Fruit fly (Drosophila melanogaster) whole organism, pupa: ENCODE measurements around the gene Kdm3.
A peak's percentile ranks its signal among the peaks of the same experiment; 100 is the strongest.

Experiments
- CG10348 ChIP-seq: fragments of 200-800 bp; sonication (Bioruptor generic); IDR thresholded peaks from 2 replicates; pipeline ENCODE4 v1.3.6; 2022; ENCODE audit warnings: missing biosample characterization, missing genetic modification characterization
- CG12605 ChIP-seq: fragments of 200-800 bp; sonication (Bioruptor generic); IDR thresholded peaks from 2 replicates; pipeline ENCODE4 v1.3.6; 2022; ENCODE audit warnings: missing biosample characterization, missing genetic modification characterization
- CG13204 ChIP-seq: fragments of 200-800 bp; sonication (Bioruptor generic); optimal IDR thresholded peaks from 2 replicates; lab custom pipeline; 2018; ENCODE audit warnings: missing biosample characterization, mild to moderate bottlenecking, missing genetic modification characterization, moderate library complexity
- CG14655 ChIP-seq: fragments of 200-800 bp; sonication (Bioruptor generic); optimal IDR thresholded peaks from 3 replicates; lab custom pipeline; 2017; ENCODE audit warnings: mild to moderate bottlenecking, missing biosample characterization, missing genetic modification reagents, missing genetic modification characterization
- CG15710 ChIP-seq: fragments of 200-800 bp; sonication (Bioruptor generic); optimal IDR thresholded peaks from 2 replicates; lab custom pipeline; 2018; ENCODE audit warnings: missing biosample characterization, mild to moderate bottlenecking, missing genetic modification characterization, moderate library complexity
- CG17806 ChIP-seq: fragments of 200-800 bp; sonication (Bioruptor generic); optimal IDR thresholded peaks from 2 replicates; lab custom pipeline; 2018; ENCODE audit warnings: missing biosample characterization, mild to moderate bottlenecking, missing genetic modification characterization, moderate library complexity
- CG32121 ChIP-seq: fragments of 200-800 bp; sonication (Bioruptor generic); IDR thresholded peaks from 2 replicates; pipeline ENCODE4 v1.3.6; 2022; ENCODE audit warnings: missing biosample characterization, missing genetic modification characterization
- CG34367 ChIP-seq: fragments of 200-800 bp; sonication (Bioruptor generic); optimal IDR thresholded peaks from 2 replicates; lab custom pipeline; 2018; ENCODE audit warnings: missing biosample characterization, mild to moderate bottlenecking, missing genetic modification characterization
- CG4496 ChIP-seq: fragments of 200-800 bp; sonication (Bioruptor generic); IDR thresholded peaks from 3 replicates; pipeline ENCODE4 v1.3.6; 2022; ENCODE audit warnings: missing biosample characterization, missing genetic modification characterization
- CG8159 ChIP-seq: fragments of 200-800 bp; sonication (Bioruptor generic); optimal IDR thresholded peaks from 3 replicates; lab custom pipeline; 2018; ENCODE audit warnings: missing biosample characterization, mild to moderate bottlenecking, missing genetic modification characterization, moderate library complexity
- CG8301 ChIP-seq: fragments of 200-800 bp; sonication (Bioruptor generic); optimal IDR thresholded peaks from 2 replicates; lab custom pipeline; 2018; ENCODE audit warnings: missing biosample characterization, mild to moderate bottlenecking, missing genetic modification characterization
- CG9948 ChIP-seq: fragments of 200-800 bp; sonication (Bioruptor generic); optimal IDR thresholded peaks from 2 replicates; lab custom pipeline; 2018; ENCODE audit warnings: missing biosample characterization, mild to moderate bottlenecking, missing genetic modification characterization, moderate library complexity
- D1 ChIP-seq: fragments of 200-800 bp; sonication (Bioruptor generic); optimal IDR thresholded peaks from 2 replicates; lab custom pipeline; 2018; ENCODE audit warnings: missing biosample characterization, mild to moderate bottlenecking, missing genetic modification characterization, moderate library complexity
- EcR ChIP-seq: fragments of 200-800 bp; sonication (Bioruptor generic); optimal IDR thresholded peaks from 3 replicates; lab custom pipeline; 2019; ENCODE audit warnings: missing biosample characterization, missing genetic modification characterization, mild to moderate bottlenecking, moderate library complexity, missing genetic modification reagents
- Ets98B ChIP-seq: fragments of 200-800 bp; sonication (Bioruptor generic); IDR thresholded peaks from 2 replicates; pipeline ENCODE4 v1.3.6; 2022; ENCODE audit warnings: missing biosample characterization, missing genetic modification characterization
- Pif1A ChIP-seq: fragments of 200-800 bp; sonication (Bioruptor generic); optimal IDR thresholded peaks from 3 replicates; lab custom pipeline; 2016; ENCODE audit warnings: missing biosample characterization, missing genetic modification characterization
- Pif1B ChIP-seq: fragments of 200-800 bp; sonication (Bioruptor generic); optimal IDR thresholded peaks from 3 replicates; lab custom pipeline; 2016; ENCODE audit warnings: missing biosample characterization, missing genetic modification characterization
- Snoo ChIP-seq: fragments of 200-800 bp; sonication (Bioruptor generic); optimal IDR thresholded peaks from 3 replicates; lab custom pipeline; 2017; ENCODE audit warnings: missing biosample characterization, mild to moderate bottlenecking, missing genetic modification characterization, inconsistent platforms
- fd96Ca ChIP-seq: fragments of 200-800 bp; sonication (Bioruptor generic); IDR thresholded peaks from 3 replicates; pipeline ENCODE4 v1.3.6; 2022; ENCODE audit warnings: missing biosample characterization, missing genetic modification characterization
- gl ChIP-seq: fragments of 200-800 bp; sonication (Bioruptor generic); optimal IDR thresholded peaks from 2 replicates; lab custom pipeline; 2018; ENCODE audit warnings: missing biosample characterization, mild to moderate bottlenecking, missing genetic modification characterization
- rn ChIP-seq: fragments of 200-800 bp; sonication (Bioruptor generic); IDR thresholded peaks from 2 replicates; pipeline ENCODE4 v1.3.6; 2022; ENCODE audit warnings: missing biosample characterization, missing genetic modification characterization

Gene Kdm3

dm6 chr3R:9515860-9516344 lies at the start of gene Kdm3, which contains the start of the genes mRpL47 and CG8176:
Gene Kdm3 (plus strand): TSS chr3R:9516007.
Gene mRpL47 (minus strand): TSS chr3R:9515908.
Gene CG8176 (plus strand): TSS chr3R:9516007.
- no peak for TF ChIP-seq Pif1B
- TF ChIP-seq CG15710 (tag; lab: Kevin White, UChicago), result peak; percentile 13

- TF ChIP-seq CG14655, result no peak
- TF ChIP-seq CG9948 (tag; lab: Kevin White, UChicago), result no peak
- no peak for TF ChIP-seq CG32121
- TF ChIP-seq gl (tag; lab: Kevin White, UChicago), result no peak
- no peak for TF ChIP-seq D1 (tag; lab: Kevin White, UChicago)
- no peak for TF ChIP-seq CG13204 (GFP tag; lab: Kevin White, UChicago)
- TF ChIP-seq CG4496 (GFP tag; lab: Robert Waterston, UW), result no peak
- TF ChIP-seq CG17806, result no peak
- no peak for TF ChIP-seq CG8159 (tag; lab: Kevin White, UChicago)
- no peak for TF ChIP-seq EcR
- no peak for TF ChIP-seq Snoo (tag; lab: Kevin White, UChicago)
- TF ChIP-seq Ets98B (GFP tag; lab: Robert Waterston, UW), result no peak
- TF ChIP-seq Pif1B, result no peak
- TF ChIP-seq CG15710 (tag; lab: Kevin White, UChicago), result no peak
- no peak for TF ChIP-seq CG8301
- TF ChIP-seq Pif1A, result no peak
- no peak for TF ChIP-seq CG12605 (GFP tag; lab: Robert Waterston, UW)
- no peak for TF ChIP-seq fd96Ca (GFP tag; lab: Robert Waterston, UW)
These were observed 47.7 kb upstream of the Kdm3 start for dm6 chr3R:9468109-9468508.

- TF ChIP-seq Pif1B, result peak; percentile 23
- no peak for TF ChIP-seq gl (tag; lab: Kevin White, UChicago)
- TF ChIP-seq CG4496 (GFP tag; lab: Robert Waterston, UW), result peak; percentile 78
- no peak for TF ChIP-seq CG10348 (GFP tag; lab: Robert Waterston, UW)
- peak; percentile 78 for TF ChIP-seq Ets98B (GFP tag; lab: Robert Waterston, UW)
- TF ChIP-seq CG14655, result peak; percentile 71
- TF ChIP-seq CG9948 (tag; lab: Kevin White, UChicago), result no peak
- no peak for TF ChIP-seq D1 (tag; lab: Kevin White, UChicago)
- TF ChIP-seq CG32121, result peak; percentile 68; the same call in 1 of the 2 replicates
- peak; percentile 74 for TF ChIP-seq fd96Ca (GFP tag; lab: Robert Waterston, UW)
- TF ChIP-seq Snoo (tag; lab: Kevin White, UChicago), result no peak
- peak; percentile 32; the same call in 1 of the 2 replicates for TF ChIP-seq rn
- no peak for TF ChIP-seq CG15710 (tag; lab: Kevin White, UChicago)
- TF ChIP-seq CG8301, result peak; percentile 54
- TF ChIP-seq CG34367, result no peak
- no peak for TF ChIP-seq CG13204 (GFP tag; lab: Kevin White, UChicago)
- TF ChIP-seq CG8159 (tag; lab: Kevin White, UChicago), result no peak
- TF ChIP-seq Pif1A, result no peak
- no peak for TF ChIP-seq CG17806
- TF ChIP-seq EcR, result no peak
- peak; percentile 31; the same call in 1 of the 2 replicates for TF ChIP-seq CG12605 (GFP tag; lab: Robert Waterston, UW)
These were observed 35.4 kb upstream of the Kdm3 start for dm6 chr3R:9480396-9480795.

- no peak for TF ChIP-seq CG12605 (GFP tag; lab: Robert Waterston, UW)
- TF ChIP-seq fd96Ca (GFP tag; lab: Robert Waterston, UW), result no peak
- TF ChIP-seq Pif1B, result no peak
- TF ChIP-seq CG34367, result no peak
- no peak for TF ChIP-seq CG8301
- TF ChIP-seq CG8159 (tag; lab: Kevin White, UChicago), result no peak
- no peak for TF ChIP-seq Snoo (tag; lab: Kevin White, UChicago)
- no peak for TF ChIP-seq CG10348 (GFP tag; lab: Robert Waterston, UW)
- TF ChIP-seq CG32121, result no peak
- no peak for TF ChIP-seq gl (tag; lab: Kevin White, UChicago)
- no peak for TF ChIP-seq D1 (tag; lab: Kevin White, UChicago)
- no peak for TF ChIP-seq CG15710 (tag; lab: Kevin White, UChicago)
- TF ChIP-seq CG13204 (GFP tag; lab: Kevin White, UChicago), result no peak
- no peak for TF ChIP-seq EcR
These were observed 28.2 kb upstream of the Kdm3 start for dm6 chr3R:9487561-9487960.

dm6 chr3R:9487961-9488360 lies 27.8 kb upstream of the Kdm3 start:
- TF ChIP-seq CG8159 (tag; lab: Kevin White, UChicago) (peak; percentile 8), CG9948 (tag; lab: Kevin White, UChicago) (no peak), CG32121 (no peak)

dm6 chr3R:9488493-9488892 lies 27.3 kb upstream of the Kdm3 start:
- TF ChIP-seq fd96Ca (GFP tag; lab: Robert Waterston, UW) (no peak), Ets98B (GFP tag; lab: Robert Waterston, UW) (no peak), D1 (tag; lab: Kevin White, UChicago) (no peak), rn (no peak), CG10348 (GFP tag; lab: Robert Waterston, UW) (no peak), CG15710 (tag; lab: Kevin White, UChicago) (no peak), Snoo (tag; lab: Kevin White, UChicago) (no peak), gl (tag; lab: Kevin White, UChicago) (no peak), CG34367 (no peak), EcR (no peak), CG8301 (no peak), Pif1A (no peak)
- TF ChIP-seq, all 21 proteins: peak for 0
